Worm (Caenorhabditis elegans) whole organism, early embryonic: ENCODE data around the gene T05H4.15.
A peak's percentile ranks its signal among the peaks of the same experiment; 100 is the strongest.

Experiments used
- B0310.2 ChIP-seq: sonication (generic microtip); optimal IDR thresholded peaks from 2 replicates; lab custom pipeline; 2016; ENCODE audit warnings: mild to moderate bottlenecking, missing genetic modification characterization, missing compliant biosample characterization
- F13C5.2 ChIP-seq: sonication (generic microtip); optimal IDR thresholded peaks from 2 replicates; lab custom pipeline; 2017; ENCODE audit warnings: mild to moderate bottlenecking, missing genetic modification characterization, inconsistent platforms, missing compliant biosample characterization
- aly-1 ChIP-seq: sonication (generic microtip); optimal IDR thresholded peaks from 2 replicates; lab custom pipeline; 2016; ENCODE audit warnings: missing genetic modification characterization, missing compliant biosample characterization
- ama-1 ChIP-seq: fragments of 150-350 bp; optimal IDR thresholded peaks from 2 replicates; lab custom pipeline; 2014
- ceh-13 ChIP-seq: fragments of 200-800 bp; sonication (Bioruptor generic); optimal IDR thresholded peaks from 2 replicates; lab custom pipeline; 2018; ENCODE audit warnings: mild to moderate bottlenecking, missing genetic modification characterization, missing compliant biosample characterization
- ceh-36 ChIP-seq: sonication (generic microtip); optimal IDR thresholded peaks from 2 replicates; lab custom pipeline; 2016; ENCODE audit warnings: missing genetic modification characterization, inconsistent platforms, missing compliant biosample characterization
- ets-7 ChIP-seq: sonication (generic microtip); optimal IDR thresholded peaks from 2 replicates; lab custom pipeline; 2016; ENCODE audit warnings: missing genotype, missing genetic modification characterization, missing compliant biosample characterization
- flt-1 ChIP-seq: fragments of 200-800 bp; sonication (Bioruptor generic); IDR thresholded peaks from 2 replicates; pipeline ENCODE4 v1.3.6; 2022; ENCODE audit warnings: missing genetic modification characterization, missing compliant biosample characterization
- hmbx-1 ChIP-seq: sonication (generic microtip); optimal IDR thresholded peaks from 2 replicates; lab custom pipeline; 2016; ENCODE audit warnings: mild to moderate bottlenecking, missing genetic modification characterization, missing compliant biosample characterization
- hmg-4 ChIP-seq: fragments of 200-800 bp; sonication (Bioruptor generic); optimal IDR thresholded peaks from 2 replicates; lab custom pipeline; 2018; ENCODE audit warnings: mild to moderate bottlenecking, missing genetic modification characterization, missing compliant biosample characterization
- hnd-1 ChIP-seq: sonication (generic microtip); optimal IDR thresholded peaks from 2 replicates; lab custom pipeline; 2016; ENCODE audit warnings: missing genetic modification characterization, missing compliant biosample characterization
- pes-1 ChIP-seq: fragments of 200-800 bp; sonication (Bioruptor generic); IDR thresholded peaks from 2 replicates; pipeline ENCODE4 v1.3.6; 2022; ENCODE audit warnings: missing genetic modification reagents, missing genetic modification characterization, missing compliant biosample characterization
- scrt-1 ChIP-seq: fragments of 200-800 bp; sonication (Bioruptor generic); IDR thresholded peaks from 2 replicates; pipeline ENCODE4 v1.3.6; 2022; ENCODE audit warnings: missing genetic modification characterization, missing compliant biosample characterization
- sea-1 ChIP-seq: fragments of 200-800 bp; sonication (Bioruptor generic); conservative IDR thresholded peaks from 2 replicates; pipeline ENCODE4 v1.3.6; 2022; ENCODE audit warnings: missing genetic modification characterization, missing compliant biosample characterization
- tbx-11 ChIP-seq: fragments of 200-800 bp; sonication (Bioruptor generic); IDR thresholded peaks from 2 replicates; pipeline ENCODE4 v1.3.6; 2022; ENCODE audit warnings: missing genetic modification characterization, missing compliant biosample characterization
- tbx-37 ChIP-seq: fragments of 200-800 bp; sonication (Bioruptor generic); conservative IDR thresholded peaks from 2 replicates; pipeline ENCODE4 v1.3.6; 2022; ENCODE audit warnings: missing genetic modification reagents, missing genetic modification characterization, missing compliant biosample characterization
- tra-4 ChIP-seq: sonication (generic microtip); optimal IDR thresholded peaks from 2 replicates; lab custom pipeline; 2017; ENCODE audit warnings: missing genetic modification characterization, missing compliant biosample characterization

Gene T05H4.15

ce11 chrV:6441613-6442012 is at the start of gene T05H4.15:
T05H4.15 (minus strand) TSS chrV:6441713.
- TF ChIP-seq ceh-13 (GFP tag; lab: Kevin White, UChicago) = no peak
- TF ChIP-seq hmbx-1 (tag; lab: Kevin White, UChicago) = no peak
- TF ChIP-seq hnd-1 = no peak
- TF ChIP-seq tbx-37 (GFP tag; lab: Robert Waterston, UW) = no peak
- no peak for TF ChIP-seq aly-1 (tag; lab: Kevin White, UChicago)
- no peak for TF ChIP-seq F13C5.2 (tag; lab: Kevin White, UChicago)
- no peak for TF ChIP-seq ceh-36 (tag; lab: Kevin White, UChicago)

ce11 chrV:6488849-6489248 is 47.3 kb upstream of the T05H4.15 start, which contains the start of gene lec-10:
lec-10 (minus strand) TSS chrV:6489120.
- no peak for TF ChIP-seq B0310.2 (tag; lab: Kevin White, UChicago)
- no peak for TF ChIP-seq sea-1 (GFP tag; lab: Robert Waterston, UW)
- no peak for TF ChIP-seq pes-1 (GFP tag; lab: Robert Waterston, UW)
- no peak for TF ChIP-seq hmg-4
- TF ChIP-seq tra-4 (tag; lab: Kevin White, UChicago) = no peak
- TF ChIP-seq flt-1 (GFP tag; lab: Robert Waterston, UW) = no peak
- no peak for TF ChIP-seq tbx-11 (GFP tag; lab: Robert Waterston, UW)
- no peak for TF ChIP-seq aly-1 (tag; lab: Kevin White, UChicago)
- TF ChIP-seq ceh-36 (tag; lab: Kevin White, UChicago) = no peak
- TF ChIP-seq hnd-1 = no peak
- no peak for TF ChIP-seq scrt-1 (GFP tag; lab: Robert Waterston, UW)

- TF ChIP-seq aly-1 (tag; lab: Kevin White, UChicago) = no peak
- TF ChIP-seq hmbx-1 (tag; lab: Kevin White, UChicago) = no peak
- no peak for TF ChIP-seq ets-7
- TF ChIP-seq hmg-4 = no peak
- no peak for TF ChIP-seq F13C5.2 (tag; lab: Kevin White, UChicago)
- TF ChIP-seq tbx-37 (GFP tag; lab: Robert Waterston, UW) = no peak
- no peak for TF ChIP-seq ceh-36 (tag; lab: Kevin White, UChicago)
- TF ChIP-seq sea-1 (GFP tag; lab: Robert Waterston, UW) = no peak
- no peak for TF ChIP-seq hnd-1
- no peak for TF ChIP-seq ama-1 (lab: Kevin White, UChicago)
- TF ChIP-seq pes-1 (GFP tag; lab: Robert Waterston, UW) = no peak
- TF ChIP-seq scrt-1 (GFP tag; lab: Robert Waterston, UW) = no peak
- no peak for TF ChIP-seq flt-1 (GFP tag; lab: Robert Waterston, UW)
- no peak for TF ChIP-seq ceh-13 (GFP tag; lab: Kevin White, UChicago)
- no peak for TF ChIP-seq B0310.2 (tag; lab: Kevin White, UChicago)
- no peak for TF ChIP-seq tbx-11 (GFP tag; lab: Robert Waterston, UW)
- no peak for TF ChIP-seq tra-4 (tag; lab: Kevin White, UChicago)
These were observed 46.4 kb upstream of the T05H4.15 start for ce11 chrV:6487878-6488277.

- TF ChIP-seq F13C5.2 (tag; lab: Kevin White, UChicago) (peak; percentile 3), B0310.2 (tag; lab: Kevin White, UChicago) (no peak)
These were observed 43.6 kb upstream of the T05H4.15 start for ce11 chrV:6485109-6485508.

ce11 chrV:6476026-6476425 is 34.5 kb upstream of the T05H4.15 start:
- TF ChIP-seq F13C5.2 (tag; lab: Kevin White, UChicago) (no peak), sea-1 (GFP tag; lab: Robert Waterston, UW) (no peak), aly-1 (tag; lab: Kevin White, UChicago) (no peak), ceh-36 (tag; lab: Kevin White, UChicago) (no peak), hmg-4 (no peak), tbx-11 (GFP tag; lab: Robert Waterston, UW) (no peak), ceh-13 (GFP tag; lab: Kevin White, UChicago) (no peak), hnd-1 (no peak), tra-4 (tag; lab: Kevin White, UChicago) (no peak), tbx-37 (GFP tag; lab: Robert Waterston, UW) (no peak), ets-7 (no peak), pes-1 (GFP tag; lab: Robert Waterston, UW) (no peak)

ce11 chrV:6471208-6471607 is 29.7 kb upstream of the T05H4.15 start:
- TF ChIP-seq ceh-13 (GFP tag; lab: Kevin White, UChicago) = no peak
- no peak for TF ChIP-seq tbx-37 (GFP tag; lab: Robert Waterston, UW)
- TF ChIP-seq hmbx-1 (tag; lab: Kevin White, UChicago) = no peak
- TF ChIP-seq ets-7 = no peak
- no peak for TF ChIP-seq B0310.2 (tag; lab: Kevin White, UChicago)

ce11 chrV:6467676-6468075 is 26.2 kb upstream of the T05H4.15 start:
- TF ChIP-seq sea-1 (GFP tag; lab: Robert Waterston, UW) (no peak), hmbx-1 (tag; lab: Kevin White, UChicago) (no peak), tra-4 (tag; lab: Kevin White, UChicago) (no peak), ceh-36 (tag; lab: Kevin White, UChicago) (no peak), tbx-11 (GFP tag; lab: Robert Waterston, UW) (no peak), hnd-1 (no peak), aly-1 (tag; lab: Kevin White, UChicago) (no peak), F13C5.2 (tag; lab: Kevin White, UChicago) (no peak), ama-1 (lab: Kevin White, UChicago) (no peak), ets-7 (no peak), hmg-4 (no peak), tbx-37 (GFP tag; lab: Robert Waterston, UW) (no peak), scrt-1 (GFP tag; lab: Robert Waterston, UW) (no peak), pes-1 (GFP tag; lab: Robert Waterston, UW) (no peak), ceh-13 (GFP tag; lab: Kevin White, UChicago) (no peak), flt-1 (GFP tag; lab: Robert Waterston, UW) (no peak), B0310.2 (tag; lab: Kevin White, UChicago) (no peak)
